Worm (Caenorhabditis elegans): ENCODE data around the gene uaf-2.

- TF ChIP-seq med-1 (GFP tag; optimal IDR thresholded peaks at IDR 0.05; ENCODE audit: insufficient read depth) (no peak), flt-1 (GFP tag; IDR thresholded peaks at IDR 0.05) (no peak), ztf-29 (GFP tag; IDR thresholded peaks at IDR 0.05) (no peak), T22C8.4 (GFP tag; IDR thresholded peaks at IDR 0.05) (no peak), ref-1 (GFP tag; conservative IDR thresholded peaks at IDR 0.05) (no peak), ztf-23 (GFP tag; IDR thresholded peaks at IDR 0.05) (no peak), klf-2 (GFP tag; conservative IDR thresholded peaks at IDR 0.05) (no peak), tab-1 (GFP tag; IDR thresholded peaks at IDR 0.05) (no peak)
Observed at ce11 chrIV:17105578-17105977, 13.0 kb downstream of the uaf-2 start.

All from whole organism, midembryonic.